Worm (Caenorhabditis elegans) whole organism, L1 larva: ENCODE measurements around the gene C15H9.2.

Experiments used
- dpl-1 ChIP-seq, 3 experiments: fragments of 150-350 bp in 2 of 3; sonication (generic microtip) in 1 of 3; optimal IDR thresholded peaks; 2 replicates each; lab custom pipeline; 2014 to 2017; ENCODE audit warnings: missing biosample characterization in 3 of 3, missing genetic modification characterization in 3 of 3, missing genetic modification reagents in 3 of 3
- efl-1 ChIP-seq, 4 experiments: fragments of 150-350 bp; optimal IDR thresholded peaks in 3 of 4; peaks in 1 of 4; 1 replicate in 1 of 4; 2 replicates in 3 of 4; lab custom pipeline; 2014; ENCODE audit warnings: missing biosample characterization in 2 of 4, missing genetic modification characterization in 2 of 4, missing genetic modification reagents in 2 of 4
- lir-3 ChIP-seq: sonication (generic microtip); optimal IDR thresholded peaks from 2 replicates; lab custom pipeline; 2016; ENCODE audit warnings: mild to moderate bottlenecking, missing genetic modification characterization, moderate library complexity, missing compliant biosample characterization; ENCODE audit not compliant: poor library complexity
- lsy-2 ChIP-seq, 2 experiments: fragments of 150-350 bp; optimal IDR thresholded peaks; 2 replicates each; lab custom pipeline; 2014; ENCODE audit warnings: missing biosample characterization in 2 of 2, missing genetic modification characterization in 2 of 2
- nhr-237 ChIP-seq: fragments of 150-350 bp; optimal IDR thresholded peaks from 2 replicates; lab custom pipeline; 2014; ENCODE audit warnings: missing biosample characterization, missing genetic modification characterization
- nhr-76 ChIP-seq: sonication (generic microtip); optimal IDR thresholded peaks from 2 replicates; lab custom pipeline; 2017; ENCODE audit warnings: missing biosample characterization, missing genetic modification characterization
- nhr-77 ChIP-seq: fragments of 150-350 bp; optimal IDR thresholded peaks from 2 replicates; lab custom pipeline; 2014; ENCODE audit warnings: missing biosample characterization, missing genetic modification characterization
- rnt-1 ChIP-seq: sonication (generic microtip); optimal IDR thresholded peaks from 2 replicates; lab custom pipeline; 2016; ENCODE audit warnings: mild to moderate bottlenecking, missing genetic modification characterization, moderate library complexity, missing compliant biosample characterization
- skn-1 ChIP-seq: fragments of 150-350 bp; optimal IDR thresholded peaks from 2 replicates; lab custom pipeline; 2014; ENCODE audit warnings: missing biosample characterization, missing genetic modification characterization
- unc-86 ChIP-seq: sonication (generic microtip); optimal IDR thresholded peaks from 2 replicates; lab custom pipeline; 2016; ENCODE audit warnings: missing genetic modification characterization, missing compliant biosample characterization
- ztf-11 ChIP-seq, 2 experiments: sonication (generic microtip); optimal IDR thresholded peaks; 2 replicates each; lab custom pipeline; 2016 to 2017; ENCODE audit warnings: missing genetic modification characterization in 2 of 2, missing biosample characterization in 1 of 2, missing compliant biosample characterization in 1 of 2

- TF ChIP-seq nhr-76 (tag; lab: Kevin White, UChicago) (no peak), lsy-2 (tag; optimal IDR thresholded peaks at IDR 0.05; lab: Kevin White, UChicago) (no peak), nhr-77 (tag; lab: Kevin White, UChicago) (no peak), dpl-1 (GFP tag; optimal IDR thresholded peaks at IDR 0.05; lab: Kevin White, UChicago) (no peak), nhr-237 (no peak), unc-86 (tag; lab: Kevin White, UChicago) (no peak), efl-1 (optimal IDR thresholded peaks at IDR 0.05; lab: Kevin White, UChicago) (no peak), efl-1 (GFP tag; optimal IDR thresholded peaks at IDR 0.05 in 1 of 2; lab: Kevin White, UChicago) (no peak), ztf-11 (tag; optimal IDR thresholded peaks at IDR 0.05; lab: Kevin White, UChicago) (no peak), rnt-1 (no peak), skn-1 (no peak), lir-3 (tag; lab: Kevin White, UChicago) (no peak)
These were observed 10.4 kb downstream of the C15H9.2 start for ce11 chrX:6128773-6129172.
